Worm (Caenorhabditis elegans): ENCODE data around the gene sams-3.

sams-3 gene

DNA sequence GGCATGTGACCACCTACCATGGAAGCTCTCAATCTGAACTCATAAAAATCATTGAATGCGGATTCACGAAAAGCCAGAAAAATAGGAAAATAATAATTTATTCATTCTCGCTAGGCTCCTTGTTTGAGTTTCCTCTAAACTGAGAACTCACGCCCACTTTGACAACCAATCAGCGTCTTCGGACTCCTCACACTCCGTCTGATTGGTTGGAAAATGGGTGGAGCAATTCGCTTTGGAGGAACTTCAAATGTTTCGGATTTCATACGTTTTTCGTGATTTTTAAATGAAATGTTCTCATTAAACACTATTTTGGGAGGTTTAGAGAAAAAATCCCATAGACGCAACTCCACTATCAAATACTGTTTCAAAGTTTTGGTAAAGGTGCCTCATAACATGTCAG is 5.6 kb upstream of the sams-3 start:
- peak; percentile 74 for TF ChIP-seq nfya-1 (tag; optimal IDR thresholded peaks at IDR 0.05)
- no peak for TF ChIP-seq K09A11.1 (tag; optimal IDR thresholded peaks at IDR 0.05; ENCODE audit: insufficient read depth)

ce11 chrIV:5846269-5846668 is 2.2 kb upstream of the sams-3 start, which contains the start of gene sams-4:
Gene sams-4, minus strand, starts transcription at chrIV:5846369.
- no peak for TF ChIP-seq pag-3 (tag; optimal IDR thresholded peaks at IDR 0.05; ENCODE audit: borderline replicate concordance)
- TF ChIP-seq ceh-30 (tag; optimal IDR thresholded peaks at IDR 0.05) = no peak
- no peak for TF ChIP-seq rnt-1 (tag; optimal IDR thresholded peaks at IDR 0.05)
- no peak for TF ChIP-seq lin-11 (tag; optimal IDR thresholded peaks at IDR 0.05)
- TF ChIP-seq odd-2 (tag; optimal IDR thresholded peaks at IDR 0.05) = no peak
- TF ChIP-seq nhr-11 (tag; optimal IDR thresholded peaks at IDR 0.05) = no peak
- TF ChIP-seq unc-86 (tag; optimal IDR thresholded peaks at IDR 0.05) = no peak
- no peak for TF ChIP-seq ahr-1 (tag; optimal IDR thresholded peaks at IDR 0.05)
- no peak for TF ChIP-seq F13H6.1 (tag; optimal IDR thresholded peaks at IDR 0.05)
- TF ChIP-seq C38D4.7 (GFP tag; optimal IDR thresholded peaks at IDR 0.05) = no peak
- TF ChIP-seq elt-2 (tag; optimal IDR thresholded peaks at IDR 0.05) = no peak
- TF ChIP-seq pros-1 (tag; optimal IDR thresholded peaks at IDR 0.05) = no peak
- TF ChIP-seq ceh-2 (tag; optimal IDR thresholded peaks at IDR 0.05) = no peak
- TF ChIP-seq ztf-16 (tag; optimal IDR thresholded peaks at IDR 0.05) = no peak
- TF ChIP-seq madf-2 (tag; optimal IDR thresholded peaks at IDR 0.05) = no peak
- no peak for TF ChIP-seq npax-4 (tag; optimal IDR thresholded peaks at IDR 0.05)
- no peak for TF ChIP-seq unc-42 (tag; optimal IDR thresholded peaks at IDR 0.05)
- TF ChIP-seq pat-9 (tag; optimal IDR thresholded peaks at IDR 0.05) = no peak

DNA sequence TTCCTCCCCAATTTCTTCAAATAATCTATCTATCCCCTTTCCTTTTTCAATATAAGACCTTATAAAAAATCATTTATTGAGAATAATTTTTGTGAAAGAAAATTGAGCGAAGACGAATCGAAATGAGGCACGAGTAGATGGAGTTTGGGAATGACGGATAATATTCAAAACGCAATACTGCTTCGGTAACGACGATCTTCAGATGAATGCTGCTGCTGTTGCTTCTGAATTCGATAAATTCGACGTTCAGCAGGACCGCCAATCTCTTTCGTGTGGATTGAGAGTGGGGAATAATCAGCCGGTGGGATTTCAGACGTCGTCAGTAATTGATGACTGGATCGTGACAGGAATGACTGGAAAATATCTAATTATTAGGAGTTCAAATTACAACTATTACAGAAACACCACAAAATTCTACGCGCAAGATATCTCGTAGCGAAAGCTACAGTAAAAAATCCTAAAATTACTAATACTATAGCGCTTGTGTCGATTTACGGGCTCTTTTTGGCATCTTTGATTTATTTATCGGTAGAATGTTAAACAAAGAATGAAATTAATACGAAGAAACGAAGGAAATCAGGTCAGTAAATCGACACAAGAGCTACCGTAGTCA is 2.4 kb downstream of the sams-3 start:
- TF ChIP-seq ztf-16 (tag; optimal IDR thresholded peaks at IDR 0.05) (no peak), syd-9 (tag; optimal IDR thresholded peaks at IDR 0.05) (no peak), pha-2 (tag; optimal IDR thresholded peaks at IDR 0.05) (no peak), unc-86 (tag; optimal IDR thresholded peaks at IDR 0.05) (no peak), tbx-2 (tag; optimal IDR thresholded peaks at IDR 0.05) (no peak), zip-5 (tag; optimal IDR thresholded peaks at IDR 0.05) (no peak), pha-4 (tag; optimal IDR thresholded peaks at IDR 0.05) (no peak), lim-6 (tag; optimal IDR thresholded peaks at IDR 0.05) (no peak), dve-1 (tag; optimal IDR thresholded peaks at IDR 0.05) (no peak), lin-11 (tag; optimal IDR thresholded peaks at IDR 0.05) (no peak), hlh-15 (tag; optimal IDR thresholded peaks at IDR 0.05) (no peak), K09A11.1 (tag; optimal IDR thresholded peaks at IDR 0.05; ENCODE audit: insufficient read depth) (no peak), dmd-4 (tag; optimal IDR thresholded peaks at IDR 0.05; ENCODE audit: borderline replicate concordance) (no peak), gmeb-2 (tag; optimal IDR thresholded peaks at IDR 0.05) (no peak), hlh-6 (tag; optimal IDR thresholded peaks at IDR 0.05) (no peak), ceh-22 (tag; optimal IDR thresholded peaks at IDR 0.05) (no peak), pag-3 (tag; optimal IDR thresholded peaks at IDR 0.05; ENCODE audit: borderline replicate concordance) (no peak), ref-2 (tag; optimal IDR thresholded peaks at IDR 0.05) (no peak)

- no peak for TF ChIP-seq elt-4 (tag; optimal IDR thresholded peaks at IDR 0.05)
- no peak for TF ChIP-seq ceh-34 (tag; optimal IDR thresholded peaks at IDR 0.05)
- TF ChIP-seq pha-4 (tag; optimal IDR thresholded peaks at IDR 0.05) = no peak
- no peak for TF ChIP-seq che-1 (tag; optimal IDR thresholded peaks at IDR 0.05)
- no peak for TF ChIP-seq unc-3 (GFP tag; conservative IDR thresholded peaks at IDR 0.05)
- no peak for TF ChIP-seq unc-3 (tag; optimal IDR thresholded peaks at IDR 0.05)
- no peak for TF ChIP-seq unc-86 (tag; optimal IDR thresholded peaks at IDR 0.05)
- TF ChIP-seq ceh-9 (tag; optimal IDR thresholded peaks at IDR 0.05) = no peak
- no peak for TF ChIP-seq pag-3 (tag; optimal IDR thresholded peaks at IDR 0.05; ENCODE audit: borderline replicate concordance)
- TF ChIP-seq K09A11.1 (tag; optimal IDR thresholded peaks at IDR 0.05; ENCODE audit: insufficient read depth) = no peak
- TF ChIP-seq pha-2 (tag; optimal IDR thresholded peaks at IDR 0.05) = no peak
Measured at ce11 chrIV:5855608-5856007, 7.2 kb downstream of the sams-3 start.
